Fruit fly (Drosophila melanogaster) whole organism, embryonic: Measurements from ENCODE around the gene CG4297.
A peak's percentile ranks its signal among the peaks of the same experiment; 100 is the strongest.

ENCODE experiments used
- Abd-B ChIP-seq: fragments of 200-800 bp; sonication (Bioruptor generic); optimal IDR thresholded peaks from 2 replicates; lab custom pipeline; 2018; ENCODE audit warnings: missing biosample characterization, mild to moderate bottlenecking, missing genetic modification characterization, moderate library complexity
- Atf-2 ChIP-seq: fragments of 200-800 bp; sonication (Bioruptor generic); optimal IDR thresholded peaks from 2 replicates; lab custom pipeline; 2016; ENCODE audit warnings: missing biosample characterization, missing genetic modification characterization
- Atf3 ChIP-seq: fragments of 200-800 bp; sonication (Bioruptor generic); optimal IDR thresholded peaks from 3 replicates; lab custom pipeline; 2016; ENCODE audit warnings: missing biosample characterization, missing genetic modification characterization
- BEAF-32 ChIP-seq: fragments of 200-800 bp; sonication (Bioruptor generic); optimal IDR thresholded peaks from 3 replicates; lab custom pipeline; 2017; ENCODE audit warnings: missing biosample characterization, missing genetic modification characterization, mild to moderate bottlenecking, moderate library complexity, missing genetic modification reagents
- BtbVII ChIP-seq: fragments of 200-800 bp; sonication (Bioruptor generic); optimal IDR thresholded peaks from 3 replicates; lab custom pipeline; 2017; ENCODE audit warnings: missing biosample characterization, mild to moderate bottlenecking, missing genetic modification characterization
- CG10147 ChIP-seq: fragments of 200-800 bp; sonication (Bioruptor generic); optimal IDR thresholded peaks from 2 replicates; lab custom pipeline; 2019; ENCODE audit warnings: missing biosample characterization, mild to moderate bottlenecking, missing genetic modification characterization, moderate library complexity
- CG10462 ChIP-seq: fragments of 200-800 bp; sonication (Bioruptor generic); optimal IDR thresholded peaks from 2 replicates; lab custom pipeline; 2016; ENCODE audit warnings: missing biosample characterization, missing genetic modification characterization
- CG11085 ChIP-seq: fragments of 200-800 bp; sonication (Bioruptor generic); IDR thresholded peaks from 2 replicates; pipeline ENCODE4 v1.3.6; 2022; ENCODE audit warnings: missing biosample characterization, missing genetic modification characterization
- CG12299 ChIP-seq: fragments of 200-800 bp; sonication (Bioruptor generic); optimal IDR thresholded peaks from 2 replicates; lab custom pipeline; 2018; ENCODE audit warnings: missing biosample characterization, mild to moderate bottlenecking, missing genetic modification characterization
- CG12391 ChIP-seq: fragments of 200-800 bp; sonication (Bioruptor generic); optimal IDR thresholded peaks from 3 replicates; lab custom pipeline; 2018; ENCODE audit warnings: missing biosample characterization, mild to moderate bottlenecking, missing genetic modification characterization, moderate library complexity
- CG12744 ChIP-seq: fragments of 200-800 bp; sonication (Bioruptor generic); optimal IDR thresholded peaks from 2 replicates; lab custom pipeline; 2016; ENCODE audit warnings: missing biosample characterization, missing genetic modification characterization
- CG15269 ChIP-seq: fragments of 200-800 bp; sonication (Bioruptor generic); optimal IDR thresholded peaks from 2 replicates; lab custom pipeline; 2018; ENCODE audit warnings: missing biosample characterization, mild to moderate bottlenecking, missing genetic modification characterization, moderate library complexity
- CG18011 ChIP-seq: fragments of 200-800 bp; sonication (Bioruptor generic); optimal IDR thresholded peaks from 2 replicates; lab custom pipeline; 2017; ENCODE audit warnings: missing biosample characterization, missing genetic modification characterization, mild to moderate bottlenecking, moderate library complexity, missing genotype
- CG18599 ChIP-seq: fragments of 200-800 bp; sonication (Bioruptor generic); optimal IDR thresholded peaks from 3 replicates; lab custom pipeline; 2017; ENCODE audit warnings: missing biosample characterization, missing genetic modification characterization, mild to moderate bottlenecking, moderate library complexity, missing genetic modification reagents
- CG18619 ChIP-seq: fragments of 200-800 bp; sonication (Bioruptor generic); optimal IDR thresholded peaks from 3 replicates; lab custom pipeline; 2017; ENCODE audit warnings: missing biosample characterization, mild to moderate bottlenecking, missing genetic modification characterization
- CG3163 ChIP-seq: fragments of 200-800 bp; sonication (Bioruptor generic); optimal IDR thresholded peaks from 3 replicates; lab custom pipeline; 2016; ENCODE audit warnings: missing biosample characterization, missing genetic modification characterization
- CG4617 ChIP-seq: fragments of 200-800 bp; sonication (Bioruptor generic); optimal IDR thresholded peaks from 3 replicates; lab custom pipeline; 2016; ENCODE audit warnings: missing biosample characterization, missing genetic modification characterization, borderline replicate concordance
- CG6791 ChIP-seq: fragments of 200-800 bp; sonication (Bioruptor generic); IDR thresholded peaks from 3 replicates; pipeline ENCODE4 v1.3.6; 2022; ENCODE audit warnings: missing biosample characterization, missing genetic modification characterization; ENCODE audit not compliant: partially characterized antibody
- CG7987 ChIP-seq: fragments of 200-800 bp; sonication (Bioruptor generic); optimal IDR thresholded peaks from 2 replicates; lab custom pipeline; 2018; ENCODE audit warnings: missing biosample characterization, mild to moderate bottlenecking, missing genetic modification characterization, moderate library complexity
- CG9817 ChIP-seq: fragments of 200-800 bp; sonication (Bioruptor generic); optimal IDR thresholded peaks from 2 replicates; lab custom pipeline; 2018; ENCODE audit warnings: missing biosample characterization, mild to moderate bottlenecking, missing genetic modification characterization, moderate library complexity
- CoRest ChIP-seq: fragments of 200-800 bp; sonication (Bioruptor generic); optimal IDR thresholded peaks from 3 replicates; lab custom pipeline; 2018; ENCODE audit warnings: missing biosample characterization, mild to moderate bottlenecking, missing genetic modification characterization, moderate library complexity
- D19B ChIP-seq: fragments of 200-800 bp; sonication (Bioruptor generic); optimal IDR thresholded peaks from 2 replicates; lab custom pipeline; 2017; ENCODE audit warnings: missing biosample characterization, mild to moderate bottlenecking, missing genetic modification characterization
- GATAe ChIP-seq: fragments of 200-800 bp; sonication (Bioruptor generic); conservative IDR thresholded peaks from 2 replicates; pipeline ENCODE4 v1.3.6; 2022; ENCODE audit warnings: missing biosample characterization, missing genetic modification characterization
- H15 ChIP-seq: fragments of 200-800 bp; sonication (Bioruptor generic); IDR thresholded peaks from 3 replicates; pipeline ENCODE4 v1.3.6; 2022; ENCODE audit warnings: missing biosample characterization, missing genetic modification characterization
- HHEX ChIP-seq: fragments of 200-800 bp; sonication (Bioruptor generic); optimal IDR thresholded peaks from 3 replicates; lab custom pipeline; 2017; ENCODE audit warnings: missing biosample characterization, mild to moderate bottlenecking, missing genetic modification characterization, missing genetic modification reagents
- Myb ChIP-seq: fragments of 200-800 bp; sonication (Bioruptor generic); optimal IDR thresholded peaks from 2 replicates; lab custom pipeline; 2016; ENCODE audit warnings: missing biosample characterization, missing genetic modification characterization
- NK7.1 ChIP-seq: fragments of 200-800 bp; sonication (Bioruptor generic); optimal IDR thresholded peaks from 3 replicates; lab custom pipeline; 2016; ENCODE audit warnings: missing biosample characterization, missing genetic modification characterization
- NfI ChIP-seq: fragments of 200-800 bp; sonication (Bioruptor generic); optimal IDR thresholded peaks from 3 replicates; lab custom pipeline; 2018; ENCODE audit warnings: missing biosample characterization, mild to moderate bottlenecking, missing genetic modification characterization, moderate library complexity
- Oaz ChIP-seq: fragments of 200-800 bp; sonication (Bioruptor generic); IDR thresholded peaks from 2 replicates; pipeline ENCODE4 v1.3.6; 2022; ENCODE audit warnings: missing biosample characterization, missing genetic modification characterization
- Spps ChIP-seq: fragments of 200-800 bp; sonication (Bioruptor generic); optimal IDR thresholded peaks from 2 replicates; lab custom pipeline; 2018; ENCODE audit warnings: missing biosample characterization, mild to moderate bottlenecking, missing genetic modification characterization
- aop ChIP-seq: fragments of 200-800 bp; sonication (Bioruptor generic); IDR thresholded peaks from 2 replicates; pipeline ENCODE4 v1.3.6; 2022; ENCODE audit warnings: missing biosample characterization, missing genetic modification characterization
- bab2 ChIP-seq: fragments of 200-800 bp; sonication (Bioruptor generic); optimal IDR thresholded peaks from 2 replicates; lab custom pipeline; 2016; ENCODE audit warnings: missing biosample characterization, missing genetic modification characterization
- btn ChIP-seq: fragments of 200-800 bp; sonication (Bioruptor generic); optimal IDR thresholded peaks from 2 replicates; lab custom pipeline; 2016; ENCODE audit warnings: missing biosample characterization, missing genetic modification characterization
- cato ChIP-seq: fragments of 200-800 bp; sonication (Bioruptor generic); optimal IDR thresholded peaks from 2 replicates; lab custom pipeline; 2016; ENCODE audit warnings: missing biosample characterization, missing genetic modification characterization, borderline replicate concordance
- dimm ChIP-seq: fragments of 200-800 bp; sonication (Bioruptor generic); IDR thresholded peaks from 2 replicates; pipeline ENCODE4 v1.3.6; 2022; ENCODE audit warnings: missing biosample characterization, missing genetic modification characterization
- dmrt11E ChIP-seq: fragments of 200-800 bp; sonication (Bioruptor generic); optimal IDR thresholded peaks from 3 replicates; lab custom pipeline; 2018; ENCODE audit warnings: missing biosample characterization, mild to moderate bottlenecking, missing genetic modification characterization, moderate library complexity
- eve ChIP-seq, 2 experiments: fragments of >200 bp; optimal IDR thresholded peaks; 2 replicates each; lab custom pipeline; 2017; ENCODE audit warnings: missing biosample characterization in 2 of 2, missing genetic modification characterization in 2 of 2
- fd96Cb ChIP-seq: fragments of 200-800 bp; sonication (Bioruptor generic); optimal IDR thresholded peaks from 2 replicates; lab custom pipeline; 2018; ENCODE audit warnings: missing biosample characterization, mild to moderate bottlenecking, missing genetic modification characterization, moderate library complexity
- fu2 ChIP-seq: fragments of 200-800 bp; sonication (Bioruptor generic); optimal IDR thresholded peaks from 2 replicates; lab custom pipeline; 2016; ENCODE audit warnings: missing biosample characterization, missing genetic modification characterization
- gsb ChIP-seq: fragments of 200-800 bp; sonication (Bioruptor generic); IDR thresholded peaks from 2 replicates; pipeline ENCODE4 v1.3.6; 2022; ENCODE audit warnings: missing biosample characterization, missing genetic modification characterization
- gt ChIP-seq: fragments of 200-800 bp; sonication (Bioruptor generic); IDR thresholded peaks from 2 replicates; pipeline ENCODE4 v1.3.6; 2022; ENCODE audit warnings: missing biosample characterization, missing genetic modification characterization
- h ChIP-seq: fragments of >200 bp; optimal IDR thresholded peaks from 2 replicates; lab custom pipeline; 2017
- hkb ChIP-seq, 2 experiments: fragments of 200-800 bp in 1 of 2; fragments of >200 bp in 1 of 2; sonication (Bioruptor generic) in 1 of 2; IDR thresholded peaks in 1 of 2; optimal IDR thresholded peaks in 1 of 2; 2 replicates each; pipeline versions ENCODE4 v1.3.6 to Lab custom; 2017 to 2022; ENCODE audit warnings: missing biosample characterization in 1 of 2, missing genetic modification characterization in 1 of 2
- jumu ChIP-seq: fragments of 200-800 bp; sonication (Bioruptor generic); optimal IDR thresholded peaks from 3 replicates; lab custom pipeline; 2016; ENCODE audit warnings: missing biosample characterization, missing genetic modification characterization
- nerfin-2 ChIP-seq: fragments of 200-800 bp; sonication (Bioruptor generic); IDR thresholded peaks from 2 replicates; pipeline ENCODE4 v1.3.6; 2022; ENCODE audit warnings: missing biosample characterization, missing genetic modification characterization; ENCODE audit not compliant: partially characterized antibody
- otp ChIP-seq: fragments of 200-800 bp; sonication (Bioruptor generic); IDR thresholded peaks from 3 replicates; pipeline ENCODE4, ENCODE4 v1.3.6; 2022; ENCODE audit warnings: missing biosample characterization, missing genetic modification characterization
- pb ChIP-seq: fragments of 200-800 bp; sonication (Bioruptor generic); optimal IDR thresholded peaks from 3 replicates; lab custom pipeline; 2016; ENCODE audit warnings: missing biosample characterization, missing genetic modification characterization
- pho ChIP-seq: fragments of 200-800 bp; sonication (Bioruptor generic); optimal IDR thresholded peaks from 2 replicates; lab custom pipeline; 2016; ENCODE audit warnings: missing biosample characterization, missing genetic modification characterization
- sna ChIP-seq: fragments of 200-800 bp; sonication (Bioruptor generic); IDR thresholded peaks from 2 replicates; pipeline ENCODE4 v1.3.6; 2022; ENCODE audit warnings: missing biosample characterization, missing genetic modification characterization; ENCODE audit not compliant: partially characterized antibody
- tup ChIP-seq: fragments of 200-800 bp; sonication (Bioruptor generic); optimal IDR thresholded peaks from 2 replicates; lab custom pipeline; 2016; ENCODE audit warnings: missing biosample characterization, mild to moderate bottlenecking, missing genetic modification characterization, moderate library complexity

The CG4297 gene

dm6 chr2L:472073-472590 is at the start of gene CG4297 (continued):
- TF ChIP-seq nerfin-2 (GFP tag; lab: Robert Waterston, UW) (no peak), jumu (GFP tag; lab: Kevin White, UChicago) (peak; percentile 92), CG3163 (GFP tag; lab: Kevin White, UChicago) (peak; percentile 88), D19B (GFP tag; lab: Kevin White, UChicago) (peak; percentile 88), CG10462 (peak; percentile 85), CG18619 (peak; percentile 92), Oaz (GFP tag; lab: Robert Waterston, UW) (no peak), fu2 (GFP tag; lab: Kevin White, UChicago) (peak; percentile 94), aop (GFP tag; lab: Robert Waterston, UW) (no peak), gsb (GFP tag; lab: Robert Waterston, UW) (no peak), CG12299 (peak; percentile 90), Atf-2 (GFP tag; lab: Kevin White, UChicago) (peak; percentile 89), HHEX (peak; percentile 95), CG15269 (peak; percentile 92), pho (GFP tag; lab: Kevin White, UChicago) (peak; percentile 94), CG12744 (GFP tag; lab: Kevin White, UChicago) (peak; percentile 84), CG12391 (tag; lab: Kevin White, UChicago) (peak; percentile 90), dimm (GFP tag; lab: Robert Waterston, UW) (no peak), tup (GFP tag; lab: Kevin White, UChicago) (peak; percentile 83), NfI (peak; percentile 94), CoRest (tag; lab: Kevin White, UChicago) (peak; percentile 92), fd96Cb (peak; percentile 91), GATAe (GFP tag; lab: Robert Waterston, UW) (no peak), btn (GFP tag; lab: Kevin White, UChicago) (peak; percentile 83), cato (GFP tag; lab: Kevin White, UChicago) (peak; percentile 85), sna (GFP tag; lab: Robert Waterston, UW) (no peak), CG18011 (GFP tag; lab: Kevin White, UChicago) (peak; percentile 75), CG4617 (GFP tag; lab: Kevin White, UChicago) (peak; percentile 70), CG18599 (GFP tag; lab: Kevin White, UChicago) (peak; percentile 96), H15 (GFP tag; lab: Robert Waterston, UW) (no peak), CG11085 (GFP tag; lab: Robert Waterston, UW) (no peak), CG10147 (GFP tag; lab: Kevin White, UChicago) (peak; percentile 88), pb (GFP tag; lab: Kevin White, UChicago) (peak; percentile 95), Spps (tag; lab: Kevin White, UChicago) (peak; percentile 70), CG7987 (GFP tag; lab: Kevin White, UChicago) (peak; percentile 85), Abd-B (peak; percentile 79), bab2 (GFP tag; lab: Kevin White, UChicago) (peak; percentile 92), CG6791 (no peak), h (no peak), BtbVII (peak; percentile 94), BEAF-32 (GFP tag; lab: Kevin White, UChicago) (no peak), Myb (peak; percentile 82), hkb (optimal IDR thresholded peaks at IDR 0.05; lab: Kevin White, UChicago) (no peak), hkb (GFP tag; IDR thresholded peaks at IDR 0.05; lab: Robert Waterston, UW) (no peak), NK7.1 (peak; percentile 85), eve (GFP tag; optimal IDR thresholded peaks at IDR 0.05; lab: Kevin White, UChicago) (peak in 1 of 2 experiments; percentile 97), Atf3 (GFP tag; lab: Kevin White, UChicago) (peak; percentile 92), gt (GFP tag; lab: Robert Waterston, UW) (no peak), otp (no peak), CG9817 (tag; lab: Kevin White, UChicago) (peak; percentile 89), dmrt11E (peak; percentile 60)
